Fruit fly (Drosophila melanogaster): ENCODE data around the gene Mtr3.

Mtr3 gene

DNA sequence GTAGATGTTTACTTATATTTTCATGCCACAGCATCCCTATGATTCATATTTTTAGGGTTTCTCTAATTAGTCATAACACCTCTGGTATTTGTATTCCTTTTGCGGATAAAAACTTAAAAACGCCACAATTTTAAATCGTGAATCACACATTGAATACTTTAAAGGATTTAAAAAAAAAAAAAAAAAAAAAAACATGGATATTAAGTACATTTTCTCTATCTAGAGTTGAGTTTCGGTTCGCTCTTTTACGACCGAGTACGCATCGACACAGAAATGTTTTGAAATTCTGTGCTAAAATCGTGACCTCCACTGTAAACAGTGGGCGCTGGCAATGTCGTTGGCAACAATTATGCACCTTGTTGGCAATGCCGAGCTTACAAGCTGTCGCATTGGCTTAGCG lies 8.1 kb downstream of the Mtr3 start (continued):
- TF ChIP-seq fkh (GFP tag; optimal IDR thresholded peaks at IDR 0.05) = no peak
- no peak for TF ChIP-seq dsx (GFP tag; optimal IDR thresholded peaks at IDR 0.05; ENCODE audit: poor library complexity, severe bottlenecking)
- TF ChIP-seq Lpt (GFP tag; optimal IDR thresholded peaks at IDR 0.05) = peak; percentile 39
- TF ChIP-seq Sox15 (GFP tag; optimal IDR thresholded peaks at IDR 0.05) = no peak
- TF ChIP-seq topi (GFP tag; optimal IDR thresholded peaks at IDR 0.05) = peak; percentile 26
- TF ChIP-seq svp (GFP tag) = peak; percentile 64
- TF ChIP-seq CG6854 (GFP tag; optimal IDR thresholded peaks at IDR 0.05) = no peak
- no peak for TF ChIP-seq CG16779 (tag; optimal IDR thresholded peaks at IDR 0.05)
- peak; percentile 57 for TF ChIP-seq acj6 (GFP tag; optimal IDR thresholded peaks at IDR 0.05)
- peak; percentile 34 for TF ChIP-seq CG8632 (GFP tag; optimal IDR thresholded peaks at IDR 0.05)
- peak; percentile 44 for TF ChIP-seq CG3919 (GFP tag; optimal IDR thresholded peaks at IDR 0.05)
- TF ChIP-seq CG8119 (GFP tag; IDR thresholded peaks at IDR 0.05) = peak; percentile 62
- TF ChIP-seq CG6808 (GFP tag; optimal IDR thresholded peaks at IDR 0.05) = no peak
- TF ChIP-seq CG15336 (GFP tag; IDR thresholded peaks at IDR 0.05) = peak; percentile 74
- no peak for TF ChIP-seq vri (GFP tag; optimal IDR thresholded peaks at IDR 0.05)
- TF ChIP-seq CG3032 (tag; optimal IDR thresholded peaks at IDR 0.05) = no peak
- TF ChIP-seq CG11294 (GFP tag; IDR thresholded peaks at IDR 0.05) = 0 out of 2 replicates have a peak, but pooled peaks have one; percentile 32

DNA sequence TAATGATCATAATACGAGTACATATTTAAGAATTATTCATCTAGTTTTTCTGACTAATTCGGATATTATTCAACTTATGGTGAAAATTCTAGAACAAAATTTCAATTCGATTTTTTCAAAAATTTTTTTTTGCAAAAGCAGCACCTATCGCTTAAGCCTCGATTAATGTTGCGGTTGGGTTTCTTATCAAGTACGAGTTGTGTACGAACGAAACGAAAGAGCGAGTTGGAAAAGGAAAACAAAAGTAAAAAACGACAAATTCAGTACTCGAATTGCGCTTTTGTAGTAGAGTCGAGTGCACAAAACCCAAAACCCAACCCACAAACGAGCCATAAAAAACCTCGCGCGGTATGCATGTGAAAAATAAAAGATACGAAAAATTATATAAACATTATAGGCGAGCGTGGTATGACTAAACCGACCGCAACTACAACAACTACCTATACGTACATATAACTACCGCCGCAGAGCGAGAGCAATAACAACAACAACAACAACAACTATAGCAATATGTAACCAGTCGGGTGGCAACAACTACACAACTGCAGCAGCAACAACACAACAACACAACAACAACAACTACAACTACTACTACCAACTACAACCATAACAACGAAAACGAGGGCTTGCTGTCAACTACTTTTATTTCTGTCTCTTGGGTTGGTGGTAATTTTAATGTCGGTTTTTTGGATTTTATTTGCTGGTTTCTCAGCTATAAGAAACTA lies 8.9 kb downstream of the Mtr3 start:
- TF ChIP-seq svp (GFP tag) (no peak), CG16779 (tag; optimal IDR thresholded peaks at IDR 0.05) (peak; percentile 1), dsx (GFP tag; optimal IDR thresholded peaks at IDR 0.05; ENCODE audit: poor library complexity, severe bottlenecking) (peak; percentile 2), CG6792 (GFP tag; optimal IDR thresholded peaks at IDR 0.05) (no peak), CG11294 (GFP tag; IDR thresholded peaks at IDR 0.05) (no peak), CG7368 (GFP tag; optimal IDR thresholded peaks at IDR 0.05) (no peak), CG10631 (GFP tag; optimal IDR thresholded peaks at IDR 0.05) (no peak), Ets21C (GFP tag; optimal IDR thresholded peaks at IDR 0.05) (no peak), Eip78C (GFP tag) (peak; percentile 14), Hr39 (GFP tag; optimal IDR thresholded peaks at IDR 0.05) (no peak), fkh (GFP tag; optimal IDR thresholded peaks at IDR 0.05) (peak; percentile 20), Blimp-1 (GFP tag; optimal IDR thresholded peaks at IDR 0.05) (no peak), Hr38 (GFP tag; optimal IDR thresholded peaks at IDR 0.05) (no peak), ss (GFP tag; optimal IDR thresholded peaks at IDR 0.05) (peak; percentile 19 to 29), CG8119 (GFP tag; IDR thresholded peaks at IDR 0.05) (peak; percentile 45; the same call in 1 of the 3 replicates), pdm3 (GFP tag; optimal IDR thresholded peaks at IDR 0.05) (no peak)

DNA sequence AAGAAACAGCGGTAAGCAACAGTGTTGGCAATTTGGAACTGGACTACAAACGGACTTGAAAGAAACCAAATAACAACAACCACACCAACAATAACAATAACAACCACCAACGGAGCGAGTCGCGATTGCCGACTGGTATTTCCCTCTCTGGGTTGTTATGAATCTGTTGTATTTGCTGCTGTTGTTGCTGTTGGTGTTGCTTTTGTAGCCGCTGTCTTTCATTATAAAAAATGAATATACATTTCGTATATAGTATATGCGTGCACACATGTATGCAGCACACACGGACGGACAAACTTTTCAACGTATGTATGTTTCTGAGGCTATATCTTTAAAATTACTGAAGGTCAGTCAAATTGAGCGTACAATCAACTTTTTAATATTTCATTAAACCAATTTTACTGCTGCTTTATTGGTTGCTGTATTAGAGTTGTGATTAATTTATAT lies 10.1 kb downstream of the Mtr3 start:
- peak; percentile 47 for TF ChIP-seq vri (GFP tag; optimal IDR thresholded peaks at IDR 0.05)
- no peak for TF ChIP-seq CG34406 (GFP tag; optimal IDR thresholded peaks at IDR 0.05)

DNA sequence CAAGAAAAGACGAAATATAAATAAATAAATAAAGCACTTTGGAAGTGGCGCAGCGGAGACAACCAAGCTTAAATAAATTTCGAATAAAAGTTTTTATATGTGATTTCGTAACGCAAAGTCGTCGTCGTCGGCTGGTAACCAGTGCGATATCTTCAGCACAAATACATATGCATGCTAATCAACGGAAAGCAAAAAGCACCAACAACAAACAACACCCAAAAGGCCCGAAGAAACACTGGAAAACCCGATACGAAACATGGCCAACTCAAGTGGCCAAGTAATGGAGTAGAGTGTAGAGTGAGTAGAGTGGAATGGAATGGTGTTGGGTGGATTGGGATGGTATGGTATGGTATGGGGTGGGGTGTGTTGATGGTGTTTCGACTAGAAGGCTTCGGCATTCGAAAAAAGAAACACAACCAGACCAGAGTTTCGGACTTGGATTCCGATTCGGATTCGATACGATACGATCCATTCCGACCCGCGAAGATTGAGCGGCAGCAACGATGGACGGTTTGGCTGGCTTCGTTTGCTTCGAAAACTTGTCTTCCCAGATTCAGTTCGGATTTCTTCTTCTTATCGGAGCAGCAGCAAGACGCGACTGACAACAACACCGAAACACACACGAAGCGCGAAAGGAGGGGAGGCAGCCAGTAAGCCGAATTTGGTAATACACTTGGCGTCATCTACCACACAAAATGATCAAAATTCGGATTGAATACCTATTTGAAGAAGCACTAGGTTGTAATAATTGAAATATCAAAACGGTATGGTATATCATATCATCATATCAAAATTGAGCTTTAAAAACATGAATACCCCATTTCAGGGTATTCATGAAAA lies 10.7 kb downstream of the Mtr3 start:
- peak; percentile 99 for TF ChIP-seq pdm3 (GFP tag; optimal IDR thresholded peaks at IDR 0.05)
- peak; percentile 96 for TF ChIP-seq CG16779 (tag; optimal IDR thresholded peaks at IDR 0.05)
- TF ChIP-seq CG8319 (GFP tag; optimal IDR thresholded peaks at IDR 0.05) = peak; percentile 98
- TF ChIP-seq svp (GFP tag) = peak; percentile 100
- TF ChIP-seq Hr4 (GFP tag; optimal IDR thresholded peaks at IDR 0.05) = peak; percentile 98
- peak; percentile 98 for TF ChIP-seq net (GFP tag; optimal IDR thresholded peaks at IDR 0.05)
- TF ChIP-seq topi (GFP tag; optimal IDR thresholded peaks at IDR 0.05) = peak; percentile 99
- TF ChIP-seq CG10631 (GFP tag; optimal IDR thresholded peaks at IDR 0.05) = peak; percentile 98
- TF ChIP-seq CG32006 (GFP tag; optimal IDR thresholded peaks at IDR 0.05) = peak; percentile 98
- peak; percentile 98 for TF ChIP-seq CG8632 (GFP tag; optimal IDR thresholded peaks at IDR 0.05)
- peak; percentile 98 for TF ChIP-seq fd59A (GFP tag; optimal IDR thresholded peaks at IDR 0.05)
- peak; percentile 98 for TF ChIP-seq CG1621 (tag; optimal IDR thresholded peaks at IDR 0.05)
- peak; percentile 99 for TF ChIP-seq dsx (GFP tag; optimal IDR thresholded peaks at IDR 0.05; ENCODE audit: poor library complexity, severe bottlenecking)
- peak; percentile 95 for TF ChIP-seq spab (GFP tag; optimal IDR thresholded peaks at IDR 0.05)
- TF ChIP-seq vri (GFP tag; optimal IDR thresholded peaks at IDR 0.05) = peak; percentile 98
- peak; percentile 97 for TF ChIP-seq CG3032 (tag; optimal IDR thresholded peaks at IDR 0.05)
- TF ChIP-seq CG3919 (GFP tag; optimal IDR thresholded peaks at IDR 0.05) = peak; percentile 99
- peak; percentile 97 for TF ChIP-seq eg (GFP tag; IDR thresholded peaks at IDR 0.05)
- TF ChIP-seq CG4318 (GFP tag; optimal IDR thresholded peaks at IDR 0.05) = peak; percentile 94
- peak; percentile 97 for TF ChIP-seq Eip75B (GFP tag; optimal IDR thresholded peaks at IDR 0.05)
- peak; percentile 99 for TF ChIP-seq Sox14 (GFP tag; optimal IDR thresholded peaks at IDR 0.05)
- peak; percentile 98 for TF ChIP-seq Sox15 (GFP tag; optimal IDR thresholded peaks at IDR 0.05)
- peak; percentile 68 for TF ChIP-seq Hr38 (GFP tag; optimal IDR thresholded peaks at IDR 0.05)
- TF ChIP-seq Eip93F (GFP tag; optimal IDR thresholded peaks at IDR 0.05) = peak; percentile 98

Measured in whole organism, prepupa.